Worm (Caenorhabditis elegans): Measurements from ENCODE around the gene T26C12.1.

T26C12.1 gene

DNA sequence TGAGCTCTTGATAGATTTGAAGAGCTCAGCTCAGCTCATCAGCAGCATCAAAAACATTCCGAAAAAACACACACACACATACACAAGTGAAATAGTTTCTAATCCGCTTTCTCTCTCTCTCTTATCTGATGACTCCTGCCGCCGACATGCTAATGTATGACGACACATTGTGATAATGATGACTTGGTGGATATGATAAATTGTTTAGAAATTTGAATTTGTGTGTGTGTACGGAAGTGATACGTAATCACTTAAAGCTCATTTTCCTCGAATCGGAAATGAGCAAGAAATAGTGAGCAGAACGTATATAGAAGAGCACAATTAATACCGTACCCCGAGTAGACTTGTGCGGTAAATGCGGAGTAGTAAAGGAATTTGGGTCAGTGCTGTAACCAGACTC lies 11.8 kb upstream of the T26C12.1 start:
- TF ChIP-seq jun-1 (tag; optimal IDR thresholded peaks at IDR 0.05), result no peak
- TF ChIP-seq R02D3.7 (tag; optimal IDR thresholded peaks at IDR 0.05), result no peak
- TF ChIP-seq pqm-1 (tag; optimal IDR thresholded peaks at IDR 0.05), result no peak
- no peak for TF ChIP-seq nhr-237 (tag; optimal IDR thresholded peaks at IDR 0.05)
- no peak for TF ChIP-seq sea-2 (GFP tag; optimal IDR thresholded peaks at IDR 0.05)
- no peak for TF ChIP-seq unc-39 (tag; optimal IDR thresholded peaks at IDR 0.05)
- TF ChIP-seq pha-4 (tag; optimal IDR thresholded peaks at IDR 0.05), result no peak
- no peak for TF ChIP-seq mdl-1 (tag; optimal IDR thresholded peaks at IDR 0.05)
- no peak for TF ChIP-seq egl-27 (tag; optimal IDR thresholded peaks at IDR 0.05)
- no peak for TF ChIP-seq ZK546.5 (tag; optimal IDR thresholded peaks at IDR 0.05)
- TF ChIP-seq aly-2 (tag; optimal IDR thresholded peaks at IDR 0.05), result no peak
- TF ChIP-seq nhr-28 (tag; optimal IDR thresholded peaks at IDR 0.05), result no peak

DNA sequence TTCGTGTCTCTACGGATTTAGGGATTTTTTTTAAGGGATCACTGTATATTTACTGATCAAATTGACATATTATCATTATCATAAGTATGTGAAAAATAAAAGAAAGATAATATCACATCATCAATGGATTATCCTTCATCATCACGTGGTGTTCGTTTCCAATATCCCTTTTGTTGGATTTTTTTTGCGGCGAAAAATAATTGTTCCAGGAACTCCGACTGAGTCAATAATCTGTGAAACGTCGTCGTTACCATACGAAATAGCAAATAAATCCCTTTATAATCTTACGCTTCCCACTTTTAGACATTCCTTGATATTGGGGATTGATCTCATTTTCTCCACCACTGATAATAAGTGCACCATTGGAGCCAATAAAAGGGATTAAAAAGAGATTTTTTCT lies 8.7 kb upstream of the T26C12.1 start:
- no peak for TF ChIP-seq ama-1 (optimal IDR thresholded peaks at IDR 0.05)
- no peak for TF ChIP-seq nhr-76 (tag; optimal IDR thresholded peaks at IDR 0.05)
- no peak for TF ChIP-seq ceh-9 (tag; optimal IDR thresholded peaks at IDR 0.05)
- TF ChIP-seq ceh-16 (tag; optimal IDR thresholded peaks at IDR 0.05), result no peak

- TF ChIP-seq pha-4 (tag; optimal IDR thresholded peaks at IDR 0.05), result no peak
- no peak for TF ChIP-seq nhr-28 (tag; optimal IDR thresholded peaks at IDR 0.05)
- TF ChIP-seq ceh-82 (tag; optimal IDR thresholded peaks at IDR 0.05), result no peak
- no peak for TF ChIP-seq nhr-12 (tag; optimal IDR thresholded peaks at IDR 0.05)
- no peak for TF ChIP-seq nhr-67 (tag; optimal IDR thresholded peaks at IDR 0.05)
- no peak for TF ChIP-seq R02D3.7 (tag; optimal IDR thresholded peaks at IDR 0.05)
- TF ChIP-seq nhr-11 (tag; optimal IDR thresholded peaks at IDR 0.05), result no peak
- no peak for TF ChIP-seq ceh-28 (tag; optimal IDR thresholded peaks at IDR 0.05)
- TF ChIP-seq nhr-237 (tag; optimal IDR thresholded peaks at IDR 0.05), result no peak
- TF ChIP-seq egl-5 (tag; optimal IDR thresholded peaks at IDR 0.05), result no peak
- no peak for TF ChIP-seq jun-1 (tag; optimal IDR thresholded peaks at IDR 0.05)
- TF ChIP-seq ceh-9 (tag; optimal IDR thresholded peaks at IDR 0.05), result no peak
- TF ChIP-seq fos-1 (tag; optimal IDR thresholded peaks at IDR 0.05), result no peak
- no peak for TF ChIP-seq unc-62 (GFP tag; optimal IDR thresholded peaks at IDR 0.05)
- TF ChIP-seq eor-1 (tag; optimal IDR thresholded peaks at IDR 0.05), result no peak
- no peak for TF ChIP-seq skn-1 (tag; optimal IDR thresholded peaks at IDR 0.05)
- TF ChIP-seq egl-27 (tag; optimal IDR thresholded peaks at IDR 0.05), result no peak
- no peak for TF ChIP-seq aly-2 (tag; optimal IDR thresholded peaks at IDR 0.05)
- TF ChIP-seq ztf-4 (tag; optimal IDR thresholded peaks at IDR 0.05), result no peak
Observed at ce11 chrIV:3251551-3251950, 7.2 kb upstream of the T26C12.1 start.

- no peak for TF ChIP-seq ceh-9 (tag; optimal IDR thresholded peaks at IDR 0.05)
- TF ChIP-seq nhr-12 (tag; optimal IDR thresholded peaks at IDR 0.05), result no peak
- TF ChIP-seq ZK546.5 (tag; optimal IDR thresholded peaks at IDR 0.05), result no peak
- TF ChIP-seq ama-1 (optimal IDR thresholded peaks at IDR 0.05), result no peak
- no peak for TF ChIP-seq daf-12 (tag; optimal IDR thresholded peaks at IDR 0.05)
- no peak for TF ChIP-seq lin-15B (tag; optimal IDR thresholded peaks at IDR 0.05)
- no peak for TF ChIP-seq unc-62 (GFP tag; optimal IDR thresholded peaks at IDR 0.05)
- no peak for TF ChIP-seq ceh-28 (tag; optimal IDR thresholded peaks at IDR 0.05)
- no peak for TF ChIP-seq mdl-1 (tag; optimal IDR thresholded peaks at IDR 0.05)
- no peak for TF ChIP-seq nhr-43 (tag; optimal IDR thresholded peaks at IDR 0.05; ENCODE audit: poor library complexity, severe bottlenecking)
- no peak for TF ChIP-seq mml-1 (tag; optimal IDR thresholded peaks at IDR 0.05)
- TF ChIP-seq egl-27 (tag; optimal IDR thresholded peaks at IDR 0.05), result no peak
Observed at ce11 chrIV:3252047-3252446, 6.7 kb upstream of the T26C12.1 start.

- TF ChIP-seq hmg-11 (tag; optimal IDR thresholded peaks at IDR 0.05), result no peak
- no peak for TF ChIP-seq unc-39 (tag; optimal IDR thresholded peaks at IDR 0.05)
- TF ChIP-seq sea-2 (GFP tag; optimal IDR thresholded peaks at IDR 0.05), result no peak
- TF ChIP-seq nhr-237 (tag; optimal IDR thresholded peaks at IDR 0.05), result no peak
- TF ChIP-seq lsy-12 (tag; optimal IDR thresholded peaks at IDR 0.05), result no peak
- no peak for TF ChIP-seq ceh-16 (tag; optimal IDR thresholded peaks at IDR 0.05)
- TF ChIP-seq mml-1 (tag; optimal IDR thresholded peaks at IDR 0.05), result no peak
- no peak for TF ChIP-seq ztf-11 (tag; optimal IDR thresholded peaks at IDR 0.05)
- no peak for TF ChIP-seq elt-1 (tag; optimal IDR thresholded peaks at IDR 0.05)
- TF ChIP-seq R02D3.7 (tag; optimal IDR thresholded peaks at IDR 0.05), result no peak
- TF ChIP-seq elt-2 (tag; optimal IDR thresholded peaks at IDR 0.05), result no peak
- no peak for TF ChIP-seq nhr-11 (tag; optimal IDR thresholded peaks at IDR 0.05)
- no peak for TF ChIP-seq tbx-2 (tag; optimal IDR thresholded peaks at IDR 0.05)
- TF ChIP-seq aly-2 (tag; optimal IDR thresholded peaks at IDR 0.05), result no peak
- TF ChIP-seq egl-5 (tag; optimal IDR thresholded peaks at IDR 0.05), result no peak
- no peak for TF ChIP-seq lin-39 (tag; optimal IDR thresholded peaks at IDR 0.05)
- TF ChIP-seq unc-62 (GFP tag; optimal IDR thresholded peaks at IDR 0.05), result no peak
- no peak for TF ChIP-seq nhr-43 (tag; optimal IDR thresholded peaks at IDR 0.05; ENCODE audit: poor library complexity, severe bottlenecking)
- TF ChIP-seq mdl-1 (tag; optimal IDR thresholded peaks at IDR 0.05), result no peak
Observed at ce11 chrIV:3254443-3254842, 4.3 kb upstream of the T26C12.1 start, which contains the start of gene dmd-9. dmd-9 (minus strand) TSS chrIV:3254543.

All from whole organism, L3 larva.